Fruit fly (Drosophila melanogaster) whole organism, pupa: ENCODE results near the gene CG33060.

Experiments used
- CG10348 ChIP-seq: fragments of 200-800 bp; sonication (Bioruptor generic); IDR thresholded peaks from 2 replicates; pipeline ENCODE4 v1.3.6; 2022; ENCODE audit warnings: missing biosample characterization, missing genetic modification characterization
- CG12605 ChIP-seq: fragments of 200-800 bp; sonication (Bioruptor generic); IDR thresholded peaks from 2 replicates; pipeline ENCODE4 v1.3.6; 2022; ENCODE audit warnings: missing biosample characterization, missing genetic modification characterization
- CG13204 ChIP-seq: fragments of 200-800 bp; sonication (Bioruptor generic); optimal IDR thresholded peaks from 2 replicates; lab custom pipeline; 2018; ENCODE audit warnings: missing biosample characterization, mild to moderate bottlenecking, missing genetic modification characterization, moderate library complexity
- CG14655 ChIP-seq: fragments of 200-800 bp; sonication (Bioruptor generic); optimal IDR thresholded peaks from 3 replicates; lab custom pipeline; 2017; ENCODE audit warnings: mild to moderate bottlenecking, missing biosample characterization, missing genetic modification reagents, missing genetic modification characterization
- CG15710 ChIP-seq: fragments of 200-800 bp; sonication (Bioruptor generic); optimal IDR thresholded peaks from 2 replicates; lab custom pipeline; 2018; ENCODE audit warnings: missing biosample characterization, mild to moderate bottlenecking, missing genetic modification characterization, moderate library complexity
- CG17806 ChIP-seq: fragments of 200-800 bp; sonication (Bioruptor generic); optimal IDR thresholded peaks from 2 replicates; lab custom pipeline; 2018; ENCODE audit warnings: missing biosample characterization, mild to moderate bottlenecking, missing genetic modification characterization, moderate library complexity
- CG32121 ChIP-seq: fragments of 200-800 bp; sonication (Bioruptor generic); IDR thresholded peaks from 2 replicates; pipeline ENCODE4 v1.3.6; 2022; ENCODE audit warnings: missing biosample characterization, missing genetic modification characterization
- CG34367 ChIP-seq: fragments of 200-800 bp; sonication (Bioruptor generic); optimal IDR thresholded peaks from 2 replicates; lab custom pipeline; 2018; ENCODE audit warnings: missing biosample characterization, mild to moderate bottlenecking, missing genetic modification characterization
- CG4496 ChIP-seq: fragments of 200-800 bp; sonication (Bioruptor generic); IDR thresholded peaks from 3 replicates; pipeline ENCODE4 v1.3.6; 2022; ENCODE audit warnings: missing biosample characterization, missing genetic modification characterization
- CG8159 ChIP-seq: fragments of 200-800 bp; sonication (Bioruptor generic); optimal IDR thresholded peaks from 3 replicates; lab custom pipeline; 2018; ENCODE audit warnings: missing biosample characterization, mild to moderate bottlenecking, missing genetic modification characterization, moderate library complexity
- CG8301 ChIP-seq: fragments of 200-800 bp; sonication (Bioruptor generic); optimal IDR thresholded peaks from 2 replicates; lab custom pipeline; 2018; ENCODE audit warnings: missing biosample characterization, mild to moderate bottlenecking, missing genetic modification characterization
- CG9948 ChIP-seq: fragments of 200-800 bp; sonication (Bioruptor generic); optimal IDR thresholded peaks from 2 replicates; lab custom pipeline; 2018; ENCODE audit warnings: missing biosample characterization, mild to moderate bottlenecking, missing genetic modification characterization, moderate library complexity
- D1 ChIP-seq: fragments of 200-800 bp; sonication (Bioruptor generic); optimal IDR thresholded peaks from 2 replicates; lab custom pipeline; 2018; ENCODE audit warnings: missing biosample characterization, mild to moderate bottlenecking, missing genetic modification characterization, moderate library complexity
- EcR ChIP-seq: fragments of 200-800 bp; sonication (Bioruptor generic); optimal IDR thresholded peaks from 3 replicates; lab custom pipeline; 2019; ENCODE audit warnings: missing biosample characterization, missing genetic modification characterization, mild to moderate bottlenecking, moderate library complexity, missing genetic modification reagents
- Ets98B ChIP-seq: fragments of 200-800 bp; sonication (Bioruptor generic); IDR thresholded peaks from 2 replicates; pipeline ENCODE4 v1.3.6; 2022; ENCODE audit warnings: missing biosample characterization, missing genetic modification characterization
- Pif1A ChIP-seq: fragments of 200-800 bp; sonication (Bioruptor generic); optimal IDR thresholded peaks from 3 replicates; lab custom pipeline; 2016; ENCODE audit warnings: missing biosample characterization, missing genetic modification characterization
- Pif1B ChIP-seq: fragments of 200-800 bp; sonication (Bioruptor generic); optimal IDR thresholded peaks from 3 replicates; lab custom pipeline; 2016; ENCODE audit warnings: missing biosample characterization, missing genetic modification characterization
- Snoo ChIP-seq: fragments of 200-800 bp; sonication (Bioruptor generic); optimal IDR thresholded peaks from 3 replicates; lab custom pipeline; 2017; ENCODE audit warnings: missing biosample characterization, mild to moderate bottlenecking, missing genetic modification characterization, inconsistent platforms
- fd96Ca ChIP-seq: fragments of 200-800 bp; sonication (Bioruptor generic); IDR thresholded peaks from 3 replicates; pipeline ENCODE4 v1.3.6; 2022; ENCODE audit warnings: missing biosample characterization, missing genetic modification characterization
- gl ChIP-seq: fragments of 200-800 bp; sonication (Bioruptor generic); optimal IDR thresholded peaks from 2 replicates; lab custom pipeline; 2018; ENCODE audit warnings: missing biosample characterization, mild to moderate bottlenecking, missing genetic modification characterization
- rn ChIP-seq: fragments of 200-800 bp; sonication (Bioruptor generic); IDR thresholded peaks from 2 replicates; pipeline ENCODE4 v1.3.6; 2022; ENCODE audit warnings: missing biosample characterization, missing genetic modification characterization

CG33060 gene

dm6 chr3L:16339463-16339862 is 8.6 kb downstream of the CG33060 start:
- TF ChIP-seq fd96Ca (GFP tag; lab: Robert Waterston, UW) (no peak), EcR (GFP tag; lab: Kevin White, UChicago) (no peak), CG12605 (GFP tag; lab: Robert Waterston, UW) (no peak), gl (tag; lab: Kevin White, UChicago) (no peak), CG10348 (GFP tag; lab: Robert Waterston, UW) (no peak), Ets98B (GFP tag; lab: Robert Waterston, UW) (no peak; the same call in 1 of the 2 replicates), CG8301 (tag; lab: Kevin White, UChicago) (no peak)

dm6 chr3L:16339873-16340272 is 9.0 kb downstream of the CG33060 start:
- TF ChIP-seq EcR (GFP tag; lab: Kevin White, UChicago) = peak; percentile 35
- TF ChIP-seq CG8159 (tag; lab: Kevin White, UChicago) = no peak

- TF ChIP-seq CG32121 (no peak), CG8301 (tag; lab: Kevin White, UChicago) (no peak), gl (tag; lab: Kevin White, UChicago) (no peak), Ets98B (GFP tag; lab: Robert Waterston, UW) (no peak), CG10348 (GFP tag; lab: Robert Waterston, UW) (no peak), rn (no peak), fd96Ca (GFP tag; lab: Robert Waterston, UW) (no peak), CG4496 (GFP tag; lab: Robert Waterston, UW) (no peak), Snoo (tag; lab: Kevin White, UChicago) (no peak), CG12605 (GFP tag; lab: Robert Waterston, UW) (no peak), CG17806 (tag; lab: Kevin White, UChicago) (no peak)
Measured at dm6 chr3L:16346023-16346422, 15.2 kb downstream of the CG33060 start, which contains the start of gene CG33257. Gene CG33257, plus strand, starts transcription at chr3L:16346323.

dm6 chr3L:16347914-16348313 is 17.1 kb downstream of the CG33060 start, which contains the start of gene mRpS34:
Gene mRpS34, plus strand, starts transcription at chr3L:16348074.
- no peak for TF ChIP-seq CG15710 (tag; lab: Kevin White, UChicago)
- no peak for TF ChIP-seq gl (tag; lab: Kevin White, UChicago)
- no peak for TF ChIP-seq CG8301 (tag; lab: Kevin White, UChicago)
- no peak for TF ChIP-seq Pif1A (GFP tag; lab: Kevin White, UChicago)
- no peak for TF ChIP-seq CG14655 (GFP tag; lab: Kevin White, UChicago)
- no peak for TF ChIP-seq CG9948 (tag; lab: Kevin White, UChicago)
- no peak for TF ChIP-seq rn
- no peak for TF ChIP-seq CG17806 (tag; lab: Kevin White, UChicago)
- TF ChIP-seq CG32121 = no peak
- no peak for TF ChIP-seq D1
- TF ChIP-seq CG4496 (GFP tag; lab: Robert Waterston, UW) = no peak
- no peak for TF ChIP-seq Pif1B (GFP tag; lab: Kevin White, UChicago)
- no peak for TF ChIP-seq fd96Ca (GFP tag; lab: Robert Waterston, UW)
- no peak for TF ChIP-seq Snoo (tag; lab: Kevin White, UChicago)
- no peak for TF ChIP-seq EcR (GFP tag; lab: Kevin White, UChicago)

- TF ChIP-seq CG17806 (tag; lab: Kevin White, UChicago) (no peak), CG14655 (GFP tag; lab: Kevin White, UChicago) (no peak), rn (no peak), CG9948 (tag; lab: Kevin White, UChicago) (no peak), CG4496 (GFP tag; lab: Robert Waterston, UW) (no peak)
Measured at dm6 chr3L:16349686-16350085, 18.8 kb downstream of the CG33060 start.

dm6 chr3L:16351770-16352429 is 21.1 kb downstream of the CG33060 start, which contains the start of the genes Golgin104 and Tcs3:
Gene Golgin104, minus strand, starts transcription at chr3L:16351951.
Gene Tcs3, plus strand, starts transcription at chr3L:16351991.
- TF ChIP-seq EcR (GFP tag; lab: Kevin White, UChicago) (no peak), CG13204 (no peak)
- TF ChIP-seq, all 21 proteins: peak for 0

dm6 chr3L:16354197-16354596 is 23.4 kb downstream of the CG33060 start, which contains the start of gene Pdh:
Gene Pdh, minus strand, starts transcription at chr3L:16354297.
- TF ChIP-seq Pif1A (GFP tag; lab: Kevin White, UChicago) = no peak
- TF ChIP-seq Snoo (tag; lab: Kevin White, UChicago) = no peak
- TF ChIP-seq Pif1B (GFP tag; lab: Kevin White, UChicago) = no peak
- no peak for TF ChIP-seq CG34367
- no peak for TF ChIP-seq fd96Ca (GFP tag; lab: Robert Waterston, UW)
- TF ChIP-seq gl (tag; lab: Kevin White, UChicago) = no peak
- no peak for TF ChIP-seq EcR (GFP tag; lab: Kevin White, UChicago)
- no peak for TF ChIP-seq D1
- no peak for TF ChIP-seq Ets98B (GFP tag; lab: Robert Waterston, UW)
- TF ChIP-seq CG13204 = no peak
- no peak for TF ChIP-seq CG4496 (GFP tag; lab: Robert Waterston, UW)
- TF ChIP-seq CG8159 (tag; lab: Kevin White, UChicago) = no peak
- no peak for TF ChIP-seq CG12605 (GFP tag; lab: Robert Waterston, UW)
- TF ChIP-seq CG9948 (tag; lab: Kevin White, UChicago) = no peak
- TF ChIP-seq CG10348 (GFP tag; lab: Robert Waterston, UW) = no peak
- no peak for TF ChIP-seq CG32121
- no peak for TF ChIP-seq CG17806 (tag; lab: Kevin White, UChicago)
- TF ChIP-seq CG15710 (tag; lab: Kevin White, UChicago) = no peak
- no peak for TF ChIP-seq CG14655 (GFP tag; lab: Kevin White, UChicago)
